Fruit fly (Drosophila melanogaster) whole organism, embryonic: Measurements from ENCODE around the gene CG43248.

Experiments used
- B-H2 ChIP-seq: fragments of 200-800 bp; sonication (Bioruptor generic); optimal IDR thresholded peaks from 2 replicates; lab custom pipeline; 2018; ENCODE audit warnings: missing biosample characterization, mild to moderate bottlenecking, missing genetic modification characterization
- Bdp1 ChIP-seq: fragments of 200-800 bp; sonication (Bioruptor generic); optimal IDR thresholded peaks from 3 replicates; lab custom pipeline; 2016; ENCODE audit warnings: missing biosample characterization, missing genetic modification characterization
- CG10543 ChIP-seq: fragments of 200-800 bp; sonication (Bioruptor generic); optimal IDR thresholded peaks from 3 replicates; lab custom pipeline; 2017; ENCODE audit warnings: missing biosample characterization, mild to moderate bottlenecking, missing genetic modification characterization, moderate library complexity
- CG12391 ChIP-seq: fragments of 200-800 bp; sonication (Bioruptor generic); optimal IDR thresholded peaks from 3 replicates; lab custom pipeline; 2018; ENCODE audit warnings: missing biosample characterization, mild to moderate bottlenecking, missing genetic modification characterization, moderate library complexity
- CG17385 ChIP-seq: fragments of 200-800 bp; sonication (Bioruptor generic); optimal IDR thresholded peaks from 3 replicates; lab custom pipeline; 2018; ENCODE audit warnings: missing biosample characterization, mild to moderate bottlenecking, missing genetic modification characterization
- CG2199 ChIP-seq: fragments of 200-800 bp; sonication (Bioruptor generic); IDR thresholded peaks from 3 replicates; pipeline ENCODE4 v1.3.6; 2022; ENCODE audit warnings: missing biosample characterization, missing genetic modification characterization
- CG34224 ChIP-seq: fragments of 200-800 bp; sonication (Bioruptor generic); IDR thresholded peaks from 3 replicates; pipeline ENCODE4 v1.3.6; 2022; ENCODE audit warnings: missing biosample characterization, missing genetic modification characterization; ENCODE audit not compliant: partially characterized antibody
- CG34376 ChIP-seq: fragments of 200-800 bp; sonication (Bioruptor generic); optimal IDR thresholded peaks from 2 replicates; lab custom pipeline; 2018; ENCODE audit warnings: missing biosample characterization, mild to moderate bottlenecking, missing genetic modification characterization
- CG4360 ChIP-seq: fragments of 200-800 bp; sonication (Bioruptor generic); IDR thresholded peaks from 2 replicates; pipeline ENCODE4 v1.3.6; 2022; ENCODE audit warnings: missing biosample characterization, missing genetic modification characterization
- CG6765 ChIP-seq: fragments of 200-800 bp; sonication (Bioruptor generic); optimal IDR thresholded peaks from 3 replicates; lab custom pipeline; 2017; ENCODE audit warnings: missing biosample characterization, mild to moderate bottlenecking, missing genetic modification characterization
- Doc3 ChIP-seq: fragments of 200-800 bp; sonication (Bioruptor generic); IDR thresholded peaks from 3 replicates; pipeline ENCODE4 v1.3.6; 2022; ENCODE audit warnings: missing biosample characterization, missing genetic modification characterization; ENCODE audit not compliant: partially characterized antibody
- Fer3 ChIP-seq: fragments of 200-800 bp; sonication (Bioruptor generic); optimal IDR thresholded peaks from 2 replicates; lab custom pipeline; 2018; ENCODE audit warnings: missing biosample characterization, mild to moderate bottlenecking, missing genetic modification characterization, moderate library complexity
- H2.0 ChIP-seq: fragments of 200-800 bp; sonication (Bioruptor generic); IDR thresholded peaks from 2 replicates; pipeline ENCODE4 v1.3.6; 2022; ENCODE audit warnings: missing biosample characterization, missing genetic modification characterization
- Hand ChIP-seq: fragments of 200-800 bp; sonication (Bioruptor generic); optimal IDR thresholded peaks from 2 replicates; lab custom pipeline; 2017; ENCODE audit warnings: mild to moderate bottlenecking, missing biosample characterization, missing genetic modification reagents, missing genetic modification characterization
- Hr78 ChIP-seq, 2 experiments: fragments of 200-800 bp in 1 of 2; fragments of >200 bp in 1 of 2; sonication (Bioruptor generic) in 1 of 2; optimal IDR thresholded peaks; 2 replicates each; lab custom pipeline; 2017 to 2019; ENCODE audit warnings: missing biosample characterization in 2 of 2, missing genetic modification characterization in 2 of 2, mild to moderate bottlenecking in 1 of 2, moderate library complexity in 1 of 2
- MBD-R2 ChIP-seq: fragments of 200-800 bp; sonication (Bioruptor generic); IDR thresholded peaks from 2 replicates; pipeline ENCODE4 v1.3.6; 2022; ENCODE audit warnings: missing biosample characterization, missing genetic modification characterization
- Med ChIP-seq: fragments of 200-800 bp; sonication (Bioruptor generic); peaks from one replicate; lab custom pipeline; 2016; ENCODE audit warnings: missing biosample characterization, missing genetic modification characterization, mild to moderate bottlenecking, inconsistent platforms, moderate library complexity
- Pdp1 ChIP-seq, 2 experiments: fragments of 200-800 bp; sonication (Bioruptor generic); optimal IDR thresholded peaks; 3 replicates each; lab custom pipeline; 2016; ENCODE audit warnings: missing biosample characterization in 2 of 2, missing genetic modification characterization in 2 of 2, mild to moderate bottlenecking in 1 of 2, moderate library complexity in 1 of 2
- Sry-δ ChIP-seq: fragments of 200-800 bp; sonication (Bioruptor generic); optimal IDR thresholded peaks from 2 replicates; lab custom pipeline; 2016; ENCODE audit warnings: missing biosample characterization, missing genetic modification characterization
- Vsx1 ChIP-seq: fragments of 200-800 bp; sonication (Bioruptor generic); optimal IDR thresholded peaks from 2 replicates; lab custom pipeline; 2017; ENCODE audit warnings: missing biosample characterization, mild to moderate bottlenecking, missing genetic modification characterization, missing genetic modification reagents
- bsh ChIP-seq, 2 experiments: fragments of 200-800 bp; sonication (Bioruptor generic); optimal IDR thresholded peaks; 2 replicates each; lab custom pipeline; 2017 to 2018; ENCODE audit warnings: mild to moderate bottlenecking in 2 of 2, missing biosample characterization in 2 of 2, missing genetic modification characterization in 2 of 2, moderate library complexity in 1 of 2
- cg ChIP-seq: fragments of 200-800 bp; sonication (Bioruptor generic); optimal IDR thresholded peaks from 3 replicates; lab custom pipeline; 2019; ENCODE audit warnings: missing biosample characterization, mild to moderate bottlenecking, missing genetic modification characterization, moderate library complexity
- chinmo ChIP-seq: fragments of 200-800 bp; sonication (Bioruptor generic); IDR thresholded peaks from 4 replicates; pipeline ENCODE4 v1.3.6; 2022; ENCODE audit warnings: missing biosample characterization, missing genetic modification characterization; ENCODE audit not compliant: partially characterized antibody
- en ChIP-seq: fragments of 200-800 bp; sonication (Bioruptor generic); optimal IDR thresholded peaks from 2 replicates; lab custom pipeline; 2016; ENCODE audit warnings: missing biosample characterization, missing genetic modification characterization
- eve ChIP-seq, 2 experiments: fragments of >200 bp; optimal IDR thresholded peaks; 2 replicates each; lab custom pipeline; 2017; ENCODE audit warnings: missing biosample characterization in 2 of 2, missing genetic modification characterization in 2 of 2
- exex ChIP-seq: fragments of 200-800 bp; sonication (Bioruptor generic); optimal IDR thresholded peaks from 4 replicates; lab custom pipeline; 2018; ENCODE audit warnings: missing biosample characterization, mild to moderate bottlenecking, missing genetic modification characterization, moderate library complexity
- fd96Cb ChIP-seq: fragments of 200-800 bp; sonication (Bioruptor generic); optimal IDR thresholded peaks from 2 replicates; lab custom pipeline; 2018; ENCODE audit warnings: missing biosample characterization, mild to moderate bottlenecking, missing genetic modification characterization, moderate library complexity
- hb ChIP-seq: fragments of 200-800 bp; sonication (Bioruptor generic); IDR thresholded peaks from 3 replicates; pipeline ENCODE4 v1.3.6; 2022; ENCODE audit warnings: missing biosample characterization, missing genetic modification characterization; ENCODE audit not compliant: partially characterized antibody
- hkb ChIP-seq, 2 experiments: fragments of 200-800 bp in 1 of 2; fragments of >200 bp in 1 of 2; sonication (Bioruptor generic) in 1 of 2; IDR thresholded peaks in 1 of 2; optimal IDR thresholded peaks in 1 of 2; 2 replicates each; pipeline versions ENCODE4 v1.3.6 to Lab custom; 2017 to 2022; ENCODE audit warnings: missing biosample characterization in 1 of 2, missing genetic modification characterization in 1 of 2
- nerfin-1 ChIP-seq: fragments of 200-800 bp; sonication (Bioruptor generic); optimal IDR thresholded peaks from 3 replicates; lab custom pipeline; 2019; ENCODE audit warnings: missing biosample characterization, mild to moderate bottlenecking, missing genetic modification characterization, moderate library complexity
- pho ChIP-seq: fragments of 200-800 bp; sonication (Bioruptor generic); optimal IDR thresholded peaks from 2 replicates; lab custom pipeline; 2016; ENCODE audit warnings: missing biosample characterization, missing genetic modification characterization
- pzg ChIP-seq: fragments of 200-800 bp; sonication (Bioruptor generic); optimal IDR thresholded peaks from 3 replicates; lab custom pipeline; 2018; ENCODE audit warnings: missing biosample characterization, mild to moderate bottlenecking, missing genetic modification characterization, moderate library complexity
- sd ChIP-seq: fragments of 200-800 bp; sonication (Bioruptor generic); optimal IDR thresholded peaks from 3 replicates; lab custom pipeline; 2018; ENCODE audit warnings: missing biosample characterization, mild to moderate bottlenecking, missing genetic modification characterization, moderate library complexity
- sens ChIP-seq: fragments of 200-800 bp; sonication (Bioruptor generic); peaks from one replicate; lab custom pipeline; 2016; ENCODE audit warnings: missing biosample characterization, missing genetic modification characterization
- unc-4 ChIP-seq: fragments of 200-800 bp; sonication (Bioruptor generic); IDR thresholded peaks from 2 replicates; pipeline ENCODE4 v1.3.6; 2022; ENCODE audit warnings: missing biosample characterization, missing genetic modification characterization; ENCODE audit not compliant: partially characterized antibody

CG43248 gene

dm6 chr3L:15516440-15516839 lies 14.8 kb downstream of the CG43248 start (continued):
- TF ChIP-seq CG34224 (GFP tag; lab: Robert Waterston, UW) (peak; percentile 43; the same call in 2 of the 3 replicates), Sry-δ (GFP tag; lab: Kevin White, UChicago) (peak; percentile 38), CG12391 (tag; lab: Kevin White, UChicago) (no peak), pzg (GFP tag; lab: Kevin White, UChicago) (peak; percentile 13), Doc3 (GFP tag; lab: Robert Waterston, UW) (0 out of 3 replicates have a peak, but pooled peaks have one; percentile 36), MBD-R2 (GFP tag; lab: Robert Waterston, UW) (peak; percentile 34; the same call in 1 of the 2 replicates)

dm6 chr3L:15514814-15515495 lies 16.3 kb downstream of the CG43248 start:
- TF ChIP-seq hkb (optimal IDR thresholded peaks at IDR 0.05; lab: Kevin White, UChicago) (no peak), hkb (GFP tag; IDR thresholded peaks at IDR 0.05; lab: Robert Waterston, UW) (peak; percentile 10; the same call in 1 of the 2 replicates), Pdp1 (GFP tag; optimal IDR thresholded peaks at IDR 0.05; lab: Kevin White, UChicago) (peak in 1 of 2 experiments; percentile 43), hb (GFP tag; lab: Robert Waterston, UW) (no peak), Med (GFP tag; lab: Kevin White, UChicago) (peak; percentile 77), pho (GFP tag; lab: Kevin White, UChicago) (no peak), CG6765 (GFP tag; lab: Kevin White, UChicago) (peak; percentile 17), Fer3 (tag; lab: Kevin White, UChicago) (no peak), CG17385 (GFP tag; lab: Kevin White, UChicago) (peak; percentile 91), H2.0 (GFP tag; lab: Robert Waterston, UW) (no peak), chinmo (GFP tag; lab: Robert Waterston, UW) (peak; percentile 4; the same call in 2 of the 4 replicates), Hand (peak; percentile 24), nerfin-1 (tag; lab: Kevin White, UChicago) (no peak), sd (tag; lab: Kevin White, UChicago) (peak; percentile 17), sens (GFP tag; lab: Kevin White, UChicago) (peak; percentile 37), fd96Cb (no peak), bsh (GFP tag; optimal IDR thresholded peaks at IDR 0.05; lab: Kevin White, UChicago) (no peak), Hr78 (GFP tag; optimal IDR thresholded peaks at IDR 0.05; lab: Kevin White, UChicago) (peak in 1 of 2 experiments; percentile 67), CG10543 (GFP tag; lab: Kevin White, UChicago) (peak; percentile 73), unc-4 (0 out of 2 replicates have a peak, but pooled peaks have one; percentile 10), CG2199 (GFP tag; lab: Robert Waterston, UW) (0 out of 3 replicates have a peak, but pooled peaks have one; percentile 33), exex (tag; lab: Kevin White, UChicago) (peak; percentile 43), Vsx1 (GFP tag; lab: Kevin White, UChicago) (peak; percentile 28), CG4360 (GFP tag; lab: Robert Waterston, UW) (peak; percentile 81), en (GFP tag; lab: Kevin White, UChicago) (no peak), cg (GFP tag; lab: Kevin White, UChicago) (peak; percentile 17), Bdp1 (no peak), eve (GFP tag; optimal IDR thresholded peaks at IDR 0.05; lab: Kevin White, UChicago) (peak in 1 of 2 experiments; percentile 81), CG34376 (GFP tag; lab: Kevin White, UChicago) (peak; percentile 19), B-H2 (GFP tag; lab: Kevin White, UChicago) (peak; percentile 0)
